Fruit fly (Drosophila melanogaster) whole organism, prepupa: ENCODE results near the gene rdx.
A peak's percentile ranks its signal among the peaks of the same experiment; 100 is the strongest.

ENCODE experiments used
- Blimp-1 ChIP-seq: fragments of 200-800 bp; sonication (Bioruptor generic); optimal IDR thresholded peaks from 3 replicates; lab custom pipeline; 2017; ENCODE audit warnings: missing biosample characterization, missing genetic modification characterization, mild to moderate bottlenecking, moderate library complexity, missing genetic modification reagents
- CG10631 ChIP-seq: fragments of 200-800 bp; sonication (Bioruptor generic); optimal IDR thresholded peaks from 2 replicates; lab custom pipeline; 2016; ENCODE audit warnings: missing biosample characterization, missing genetic modification characterization
- CG10669 ChIP-seq: fragments of 200-800 bp; sonication (Bioruptor generic); optimal IDR thresholded peaks from 3 replicates; lab custom pipeline; 2018; ENCODE audit warnings: missing biosample characterization, mild to moderate bottlenecking, missing genetic modification characterization, moderate library complexity
- CG11294 ChIP-seq: fragments of 200-800 bp; sonication (Bioruptor generic); IDR thresholded peaks from 2 replicates; pipeline ENCODE4 v1.3.6; 2022; ENCODE audit warnings: missing biosample characterization, missing genetic modification characterization
- CG11762 ChIP-seq: fragments of 200-800 bp; sonication (Bioruptor generic); optimal IDR thresholded peaks from 3 replicates; lab custom pipeline; 2016; ENCODE audit warnings: missing biosample characterization, missing genetic modification characterization; ENCODE audit not compliant: insufficient read depth
- CG11902 ChIP-seq: fragments of 200-800 bp; sonication (Bioruptor generic); optimal IDR thresholded peaks from 3 replicates; lab custom pipeline; 2016; ENCODE audit warnings: missing biosample characterization, missing genetic modification characterization
- CG15336 ChIP-seq: fragments of 200-800 bp; sonication (Bioruptor generic); IDR thresholded peaks from 2 replicates; pipeline ENCODE4 v1.3.6; 2022; ENCODE audit warnings: missing biosample characterization, missing genetic modification characterization
- CG16779 ChIP-seq: fragments of 200-800 bp; sonication (Bioruptor generic); optimal IDR thresholded peaks from 3 replicates; lab custom pipeline; 2017; ENCODE audit warnings: missing biosample characterization, mild to moderate bottlenecking, missing genetic modification characterization
- CG3032 ChIP-seq: fragments of 200-800 bp; optimal IDR thresholded peaks from 2 replicates; lab custom pipeline; 2019; ENCODE audit warnings: missing biosample characterization, mild to moderate bottlenecking, missing genetic modification characterization, moderate library complexity
- CG31627 ChIP-seq: fragments of 200-800 bp; sonication (Bioruptor generic); optimal IDR thresholded peaks from 3 replicates; lab custom pipeline; 2016; ENCODE audit warnings: missing biosample characterization, missing genetic modification characterization
- CG32006 ChIP-seq: fragments of 200-800 bp; sonication (Bioruptor generic); optimal IDR thresholded peaks from 3 replicates; lab custom pipeline; 2017; ENCODE audit warnings: missing biosample characterization, mild to moderate bottlenecking, missing genetic modification characterization
- CG34406 ChIP-seq: fragments of 200-800 bp; sonication (Bioruptor generic); optimal IDR thresholded peaks from 3 replicates; lab custom pipeline; 2016; ENCODE audit warnings: missing biosample characterization, missing genetic modification characterization
- CG4318 ChIP-seq: fragments of 200-800 bp; sonication (Bioruptor generic); optimal IDR thresholded peaks from 3 replicates; lab custom pipeline; 2017; ENCODE audit warnings: missing biosample characterization, mild to moderate bottlenecking, missing genetic modification characterization
- CG6163 ChIP-seq: fragments of 200-800 bp; sonication (Bioruptor generic); IDR thresholded peaks from 3 replicates; pipeline ENCODE4 v1.3.6; 2022; ENCODE audit warnings: missing biosample characterization, missing genetic modification characterization
- CG6276 ChIP-seq: fragments of 200-800 bp; sonication (Bioruptor generic); optimal IDR thresholded peaks from 2 replicates; lab custom pipeline; 2017; ENCODE audit warnings: missing biosample characterization, mild to moderate bottlenecking, missing genetic modification characterization
- CG6792 ChIP-seq: fragments of 200-800 bp; sonication (Bioruptor generic); optimal IDR thresholded peaks from 3 replicates; lab custom pipeline; 2016; ENCODE audit warnings: missing biosample characterization, missing genetic modification characterization
- CG6808 ChIP-seq: fragments of 200-800 bp; sonication (Bioruptor generic); optimal IDR thresholded peaks from 3 replicates; lab custom pipeline; 2017; ENCODE audit warnings: missing biosample characterization, missing genetic modification characterization, mild to moderate bottlenecking, moderate library complexity, missing genetic modification reagents
- CG7368 ChIP-seq: fragments of 200-800 bp; sonication (Bioruptor generic); optimal IDR thresholded peaks from 3 replicates; lab custom pipeline; 2016; ENCODE audit warnings: missing biosample characterization, missing genetic modification characterization
- CG8119 ChIP-seq: fragments of 200-800 bp; sonication (Bioruptor generic); IDR thresholded peaks from 3 replicates; pipeline ENCODE4 v1.3.6; 2022; ENCODE audit warnings: missing biosample characterization, missing genetic modification characterization
- CG8319 ChIP-seq: fragments of 200-800 bp; sonication (Bioruptor generic); optimal IDR thresholded peaks from 3 replicates; lab custom pipeline; 2016; ENCODE audit warnings: missing biosample characterization, missing genetic modification characterization
- CG8632 ChIP-seq: fragments of 200-800 bp; sonication (Bioruptor generic); optimal IDR thresholded peaks from 3 replicates; lab custom pipeline; 2016; ENCODE audit warnings: missing biosample characterization, missing genetic modification characterization
- CG9139 ChIP-seq: fragments of 200-800 bp; sonication (Bioruptor generic); optimal IDR thresholded peaks from 3 replicates; lab custom pipeline; 2017; ENCODE audit warnings: missing biosample characterization, mild to moderate bottlenecking, missing genetic modification characterization
- Eip75B ChIP-seq: fragments of 200-800 bp; sonication (Bioruptor generic); optimal IDR thresholded peaks from 3 replicates; lab custom pipeline; 2016; ENCODE audit warnings: missing biosample characterization, missing genetic modification characterization
- Eip78C ChIP-seq: fragments of 200-800 bp; sonication (Bioruptor generic); peaks from one replicate; lab custom pipeline; 2016; ENCODE audit warnings: missing biosample characterization, missing genetic modification characterization
- Eip93F ChIP-seq: fragments of 200-800 bp; sonication (Bioruptor generic); optimal IDR thresholded peaks from 2 replicates; lab custom pipeline; 2016; ENCODE audit warnings: missing biosample characterization, mild to moderate bottlenecking, missing genetic modification characterization
- Ets21C ChIP-seq: fragments of 200-800 bp; sonication (Bioruptor generic); optimal IDR thresholded peaks from 3 replicates; lab custom pipeline; 2016; ENCODE audit warnings: missing biosample characterization, missing genetic modification characterization
- Ets96B ChIP-seq: fragments of 200-800 bp; optimal IDR thresholded peaks from 2 replicates; lab custom pipeline; 2019; ENCODE audit warnings: missing biosample characterization, mild to moderate bottlenecking, missing genetic modification characterization, moderate library complexity
- Lpt ChIP-seq: fragments of 200-800 bp; sonication (Bioruptor generic); optimal IDR thresholded peaks from 3 replicates; lab custom pipeline; 2016; ENCODE audit warnings: missing biosample characterization, missing genetic modification characterization
- OdsH ChIP-seq: fragments of 200-800 bp; sonication (Bioruptor generic); optimal IDR thresholded peaks from 3 replicates; lab custom pipeline; 2016; ENCODE audit warnings: missing biosample characterization, missing genetic modification characterization
- Sox102F ChIP-seq: fragments of 200-800 bp; sonication (Bioruptor generic); optimal IDR thresholded peaks from 2 replicates; lab custom pipeline; 2016; ENCODE audit warnings: missing biosample characterization, mild to moderate bottlenecking, missing genetic modification characterization
- Sox15 ChIP-seq: fragments of 200-800 bp; sonication (Bioruptor generic); optimal IDR thresholded peaks from 3 replicates; lab custom pipeline; 2016; ENCODE audit warnings: missing biosample characterization, missing genetic modification characterization
- acj6 ChIP-seq: fragments of 200-800 bp; sonication (Bioruptor generic); optimal IDR thresholded peaks from 3 replicates; lab custom pipeline; 2016; ENCODE audit warnings: missing biosample characterization, missing genetic modification characterization
- cyc ChIP-seq: fragments of 200-800 bp; sonication (Bioruptor generic); optimal IDR thresholded peaks from 3 replicates; lab custom pipeline; 2016; ENCODE audit warnings: missing biosample characterization, missing genetic modification characterization
- dac ChIP-seq: fragments of 200-800 bp; sonication (Bioruptor generic); optimal IDR thresholded peaks from 2 replicates; lab custom pipeline; 2017; ENCODE audit warnings: missing biosample characterization, mild to moderate bottlenecking, missing genetic modification characterization
- eg ChIP-seq: fragments of 200-800 bp; sonication (Bioruptor generic); IDR thresholded peaks from 3 replicates; pipeline ENCODE4 v1.3.6; 2022; ENCODE audit warnings: missing biosample characterization, missing genetic modification characterization
- esn ChIP-seq: fragments of 200-800 bp; sonication (Bioruptor generic); optimal IDR thresholded peaks from 2 replicates; lab custom pipeline; 2016; ENCODE audit warnings: missing biosample characterization, mild to moderate bottlenecking, missing genetic modification characterization, moderate library complexity
- fkh ChIP-seq: fragments of 200-800 bp; sonication (Bioruptor generic); optimal IDR thresholded peaks from 3 replicates; lab custom pipeline; 2017; ENCODE audit warnings: missing biosample characterization, mild to moderate bottlenecking, missing genetic modification characterization, moderate library complexity
- net ChIP-seq: fragments of 200-800 bp; sonication (Bioruptor generic); optimal IDR thresholded peaks from 3 replicates; lab custom pipeline; 2016; ENCODE audit warnings: missing biosample characterization, missing genetic modification characterization
- spab ChIP-seq: fragments of 200-800 bp; sonication (Bioruptor generic); optimal IDR thresholded peaks from 2 replicates; lab custom pipeline; 2017; ENCODE audit warnings: missing biosample characterization, mild to moderate bottlenecking, missing genetic modification characterization, missing genetic modification reagents
- ss ChIP-seq, 2 experiments: fragments of 200-800 bp; sonication (Bioruptor generic); optimal IDR thresholded peaks; 2 replicates in 1 of 2; 3 replicates in 1 of 2; lab custom pipeline; 2017 to 2018; ENCODE audit warnings: mild to moderate bottlenecking in 2 of 2, missing biosample characterization in 2 of 2, missing genetic modification characterization in 2 of 2, moderate library complexity in 1 of 2
- svp ChIP-seq: fragments of 200-800 bp; sonication (Bioruptor generic); peaks from one replicate; lab custom pipeline; 2016; ENCODE audit warnings: missing biosample characterization, missing genetic modification characterization
- topi ChIP-seq: fragments of 200-800 bp; sonication (Bioruptor generic); optimal IDR thresholded peaks from 3 replicates; lab custom pipeline; 2016; ENCODE audit warnings: missing biosample characterization, missing genetic modification characterization
- vri ChIP-seq: fragments of 200-800 bp; sonication (Bioruptor generic); optimal IDR thresholded peaks from 3 replicates; lab custom pipeline; 2016; ENCODE audit warnings: missing biosample characterization, mild to moderate bottlenecking, missing genetic modification characterization

Gene rdx

dm6 chr3R:14019407-14020050 lies 12.3 kb downstream of the rdx start:
- no peak for TF ChIP-seq eg (GFP tag; lab: Robert Waterston, UW)
- no peak for TF ChIP-seq topi (GFP tag; lab: Kevin White, UChicago)
- TF ChIP-seq vri (GFP tag; lab: Kevin White, UChicago) = peak; percentile 81
- no peak for TF ChIP-seq Sox15 (GFP tag; lab: Kevin White, UChicago)

- no peak for TF ChIP-seq Ets96B (tag; lab: Kevin White, UChicago)
- peak; percentile 2 for TF ChIP-seq vri (GFP tag; lab: Kevin White, UChicago)
- no peak for TF ChIP-seq CG15336 (GFP tag; lab: Robert Waterston, UW)
- TF ChIP-seq Sox102F (GFP tag; lab: Kevin White, UChicago) = no peak
- TF ChIP-seq eg (GFP tag; lab: Robert Waterston, UW) = peak; percentile 65; the same call in 2 of the 3 replicates
- no peak for TF ChIP-seq CG10669 (GFP tag; lab: Kevin White, UChicago)
- peak; percentile 12 for TF ChIP-seq spab (GFP tag; lab: Kevin White, UChicago)
- no peak for TF ChIP-seq topi (GFP tag; lab: Kevin White, UChicago)
- TF ChIP-seq CG10631 (GFP tag; lab: Kevin White, UChicago) = peak; percentile 17
- TF ChIP-seq esn = no peak
- peak; percentile 49; the same call in 2 of the 3 replicates for TF ChIP-seq CG6163 (GFP tag; lab: Robert Waterston, UW)
- TF ChIP-seq Eip75B = peak; percentile 2
- no peak for TF ChIP-seq CG3032 (tag; lab: Kevin White, UChicago)
- no peak for TF ChIP-seq CG16779 (tag; lab: Kevin White, UChicago)
- peak; percentile 24 to 40 for TF ChIP-seq ss (GFP tag; optimal IDR thresholded peaks at IDR 0.05; lab: Kevin White, UChicago)
- TF ChIP-seq Sox15 (GFP tag; lab: Kevin White, UChicago) = no peak
Observed at dm6 chr3R:14018430-14018786, 13.4 kb downstream of the rdx start.

- TF ChIP-seq Lpt (GFP tag; lab: Kevin White, UChicago) = peak; percentile 6
- TF ChIP-seq Eip93F (GFP tag; lab: Kevin White, UChicago) = no peak
- TF ChIP-seq svp (GFP tag; lab: Kevin White, UChicago) = peak; percentile 55
- TF ChIP-seq CG6276 (GFP tag; lab: Kevin White, UChicago) = peak; percentile 48
- TF ChIP-seq CG31627 (GFP tag; lab: Kevin White, UChicago) = no peak
- peak; percentile 1 for TF ChIP-seq spab (GFP tag; lab: Kevin White, UChicago)
- no peak for TF ChIP-seq CG3032 (tag; lab: Kevin White, UChicago)
- peak; percentile 46 for TF ChIP-seq Sox15 (GFP tag; lab: Kevin White, UChicago)
- TF ChIP-seq OdsH (GFP tag; lab: Kevin White, UChicago) = peak; percentile 56
- TF ChIP-seq CG32006 (GFP tag; lab: Kevin White, UChicago) = peak; percentile 84
- peak; percentile 61 for TF ChIP-seq CG8632
- TF ChIP-seq CG11762 = peak; percentile 24
- TF ChIP-seq eg (GFP tag; lab: Robert Waterston, UW) = no peak; the same call in 2 of the 3 replicates
- no peak for TF ChIP-seq CG7368
- TF ChIP-seq dac (GFP tag; lab: Kevin White, UChicago) = peak; percentile 39
- peak; percentile 62 for TF ChIP-seq CG34406 (GFP tag; lab: Kevin White, UChicago)
- peak; percentile 32 for TF ChIP-seq Sox102F (GFP tag; lab: Kevin White, UChicago)
- TF ChIP-seq CG9139 (GFP tag; lab: Kevin White, UChicago) = peak; percentile 3
- TF ChIP-seq acj6 (GFP tag; lab: Kevin White, UChicago) = peak; percentile 63
- no peak for TF ChIP-seq vri (GFP tag; lab: Kevin White, UChicago)
- peak; percentile 76 for TF ChIP-seq CG4318 (GFP tag; lab: Kevin White, UChicago)
- peak; percentile 66 for TF ChIP-seq fkh (GFP tag; lab: Kevin White, UChicago)
- TF ChIP-seq Ets96B (tag; lab: Kevin White, UChicago) = peak; percentile 34
- peak; percentile 47; the same call in 1 of the 2 replicates for TF ChIP-seq CG11294 (GFP tag; lab: Robert Waterston, UW)
- TF ChIP-seq CG6792 (GFP tag; lab: Kevin White, UChicago) = peak; percentile 45
- no peak; the same call in 2 of the 3 replicates for TF ChIP-seq CG8119 (GFP tag; lab: Robert Waterston, UW)
- TF ChIP-seq Eip78C (GFP tag; lab: Kevin White, UChicago) = peak; percentile 76
- peak; percentile 15 for TF ChIP-seq CG6808 (GFP tag; lab: Kevin White, UChicago)
- TF ChIP-seq cyc = no peak
- TF ChIP-seq CG10669 (GFP tag; lab: Kevin White, UChicago) = no peak
- TF ChIP-seq net (GFP tag; lab: Kevin White, UChicago) = no peak
- TF ChIP-seq Blimp-1 (GFP tag; lab: Kevin White, UChicago) = peak; percentile 93
- peak; percentile 41 to 69 for TF ChIP-seq ss (GFP tag; optimal IDR thresholded peaks at IDR 0.05; lab: Kevin White, UChicago)
- no peak for TF ChIP-seq Ets21C
- peak; percentile 33 for TF ChIP-seq CG8319 (GFP tag; lab: Kevin White, UChicago)
- peak; percentile 46 for TF ChIP-seq CG11902 (GFP tag; lab: Kevin White, UChicago)
Observed at dm6 chr3R:14017640-14018429, 14.0 kb downstream of the rdx start.
